Fruit fly (Drosophila melanogaster): Measurements from ENCODE around the gene side-VII.

side-VII gene

DNA sequence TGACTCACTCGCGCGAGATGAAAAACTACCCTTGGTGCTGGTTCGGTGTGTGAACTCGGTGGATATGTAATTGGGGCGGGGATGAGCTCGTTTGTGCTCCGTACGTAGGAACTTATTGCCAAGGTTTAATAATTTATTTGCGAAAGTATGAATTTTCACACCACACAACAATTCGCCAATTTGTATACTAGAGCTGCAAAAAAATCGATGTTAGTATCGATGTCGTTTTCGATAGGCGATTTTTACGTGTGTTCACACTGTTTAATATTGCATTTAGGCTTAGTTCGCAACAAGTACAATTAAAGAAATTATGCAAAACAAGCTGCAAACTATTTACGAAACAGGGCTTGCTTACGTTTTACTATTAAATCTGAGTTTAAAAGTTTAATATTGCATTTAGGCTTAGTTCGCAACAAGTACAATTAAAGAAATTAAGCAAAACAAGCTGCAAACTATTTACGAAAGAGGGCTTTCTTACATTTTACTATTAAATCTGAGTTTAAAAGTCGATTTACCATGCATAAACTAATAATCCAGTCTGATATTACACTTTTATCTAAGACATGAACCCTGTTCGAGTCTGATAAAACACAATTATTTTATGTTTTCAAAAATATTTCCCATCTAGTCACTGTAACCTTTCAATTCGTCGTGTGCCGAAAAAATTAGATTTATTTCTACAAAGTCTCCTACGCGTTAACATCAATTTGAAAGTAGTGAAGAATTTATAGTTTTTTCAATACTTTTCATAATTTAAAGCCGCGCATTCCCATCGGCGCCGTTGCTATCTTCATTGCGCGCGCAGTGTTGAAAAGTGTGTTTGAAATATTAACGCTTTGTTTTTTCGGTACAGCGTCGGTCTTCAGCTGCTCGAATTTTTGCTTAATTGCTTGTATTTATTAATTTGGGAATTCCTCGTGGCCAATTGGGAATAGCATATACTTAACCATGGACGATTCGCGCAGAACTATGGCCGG lies 23.5 kb upstream of the side-VII start, which contains the start of the genes Snap24 and CG8478:
Snap24 (minus strand) TSS at position 196 of the 977 bp plus-strand sequence.
CG8478 (plus strand) TSS at position 696 of the 977 bp plus-strand sequence.
- TF ChIP-seq CG9948 (tag; optimal IDR thresholded peaks at IDR 0.05) (peak; percentile 28), CG15710 (tag; optimal IDR thresholded peaks at IDR 0.05) (no peak), Snoo (tag; optimal IDR thresholded peaks at IDR 0.05) (peak; percentile 12)

- TF ChIP-seq D1 (tag; optimal IDR thresholded peaks at IDR 0.05), result no peak
- no peak for TF ChIP-seq CG12605 (GFP tag; IDR thresholded peaks at IDR 0.05)
- TF ChIP-seq EcR (GFP tag; optimal IDR thresholded peaks at IDR 0.05), result peak; percentile 64
- peak; percentile 35; the same call in 1 of the 3 replicates for TF ChIP-seq CG4496 (GFP tag; IDR thresholded peaks at IDR 0.05)
- no peak for TF ChIP-seq gl (tag; optimal IDR thresholded peaks at IDR 0.05)
- no peak for TF ChIP-seq CG8159 (tag; optimal IDR thresholded peaks at IDR 0.05)
- TF ChIP-seq rn (GFP tag; IDR thresholded peaks at IDR 0.05), result no peak
- no peak for TF ChIP-seq CG13204 (GFP tag; optimal IDR thresholded peaks at IDR 0.05)
- TF ChIP-seq CG17806 (tag; optimal IDR thresholded peaks at IDR 0.05), result peak; percentile 18
- peak; percentile 33 for TF ChIP-seq Snoo (tag; optimal IDR thresholded peaks at IDR 0.05)
- no peak for TF ChIP-seq CG34367 (tag; optimal IDR thresholded peaks at IDR 0.05)
- no peak for TF ChIP-seq Ets98B (GFP tag; IDR thresholded peaks at IDR 0.05)
Measured at dm6 chr3R:9759360-9760191, 19.8 kb upstream of the side-VII start, which contains the start of gene Mpi. Gene Mpi, plus strand, starts transcription at chr3R:9759622.

DNA sequence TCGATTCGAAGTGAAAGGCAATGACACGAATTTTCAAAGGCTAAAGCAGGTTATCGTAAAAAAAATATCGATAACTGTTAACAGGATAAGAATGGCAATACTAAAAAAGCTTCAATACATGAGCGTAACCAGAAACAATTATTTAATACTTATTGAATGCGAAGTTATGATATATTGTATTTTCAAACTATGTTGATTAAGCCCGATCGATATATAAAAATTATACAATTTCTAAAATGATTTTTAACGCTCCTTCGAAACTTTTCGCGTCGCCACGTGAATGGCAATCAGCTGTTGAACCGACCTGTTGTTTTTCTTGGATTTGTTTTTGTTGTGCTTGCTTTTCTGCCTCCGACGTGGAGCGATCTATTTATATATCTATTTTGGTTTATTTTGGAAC lies 16.4 kb upstream of the side-VII start, which contains the start of the genes Alg12 and Rpt3R:
Alg12 (plus strand) TSS at position 305 of the 400 bp plus-strand sequence.
Rpt3R (minus strand) TSS at position 324 of the 400 bp plus-strand sequence.
- TF ChIP-seq EcR (GFP tag; optimal IDR thresholded peaks at IDR 0.05), result peak; percentile 54
- TF ChIP-seq CG10348 (GFP tag; IDR thresholded peaks at IDR 0.05), result no peak

dm6 chr3R:9754487-9754886 lies 14.7 kb upstream of the side-VII start, which contains the start of gene Tti1:
Gene Tti1, minus strand, starts transcription at chr3R:9754686.
- TF ChIP-seq Pif1B (GFP tag; optimal IDR thresholded peaks at IDR 0.05), result no peak
- no peak for TF ChIP-seq CG10348 (GFP tag; IDR thresholded peaks at IDR 0.05)
- TF ChIP-seq Ets98B (GFP tag; IDR thresholded peaks at IDR 0.05), result no peak
- TF ChIP-seq CG15710 (tag; optimal IDR thresholded peaks at IDR 0.05), result no peak
- no peak for TF ChIP-seq CG14655 (GFP tag; optimal IDR thresholded peaks at IDR 0.05)
- no peak for TF ChIP-seq CG34367 (tag; optimal IDR thresholded peaks at IDR 0.05)
- no peak for TF ChIP-seq fd96Ca (GFP tag; IDR thresholded peaks at IDR 0.05)
- TF ChIP-seq CG12605 (GFP tag; IDR thresholded peaks at IDR 0.05), result no peak
- TF ChIP-seq Snoo (tag; optimal IDR thresholded peaks at IDR 0.05), result no peak
- no peak for TF ChIP-seq CG17806 (tag; optimal IDR thresholded peaks at IDR 0.05)
- TF ChIP-seq gl (tag; optimal IDR thresholded peaks at IDR 0.05), result no peak
- TF ChIP-seq CG8301 (tag; optimal IDR thresholded peaks at IDR 0.05), result no peak
- TF ChIP-seq CG32121 (GFP tag; IDR thresholded peaks at IDR 0.05), result no peak
- TF ChIP-seq CG8159 (tag; optimal IDR thresholded peaks at IDR 0.05), result no peak
- no peak for TF ChIP-seq rn (GFP tag; IDR thresholded peaks at IDR 0.05)
- TF ChIP-seq CG4496 (GFP tag; IDR thresholded peaks at IDR 0.05), result no peak
- no peak for TF ChIP-seq EcR (GFP tag; optimal IDR thresholded peaks at IDR 0.05)
- no peak for TF ChIP-seq Pif1A (GFP tag; optimal IDR thresholded peaks at IDR 0.05)
- TF ChIP-seq CG13204 (GFP tag; optimal IDR thresholded peaks at IDR 0.05), result no peak
- TF ChIP-seq CG9948 (tag; optimal IDR thresholded peaks at IDR 0.05), result no peak

- no peak for TF ChIP-seq Pif1A (GFP tag; optimal IDR thresholded peaks at IDR 0.05)
- no peak for TF ChIP-seq CG8301 (tag; optimal IDR thresholded peaks at IDR 0.05)
- TF ChIP-seq CG8159 (tag; optimal IDR thresholded peaks at IDR 0.05), result no peak
- no peak for TF ChIP-seq EcR (GFP tag; optimal IDR thresholded peaks at IDR 0.05)
- no peak for TF ChIP-seq gl (tag; optimal IDR thresholded peaks at IDR 0.05)
- no peak for TF ChIP-seq CG32121 (GFP tag; IDR thresholded peaks at IDR 0.05)
- no peak for TF ChIP-seq rn (GFP tag; IDR thresholded peaks at IDR 0.05)
- TF ChIP-seq CG14655 (GFP tag; optimal IDR thresholded peaks at IDR 0.05), result no peak
- TF ChIP-seq CG4496 (GFP tag; IDR thresholded peaks at IDR 0.05), result no peak
- TF ChIP-seq Pif1B (GFP tag; optimal IDR thresholded peaks at IDR 0.05), result no peak
- TF ChIP-seq CG10348 (GFP tag; IDR thresholded peaks at IDR 0.05), result no peak
- TF ChIP-seq CG15710 (tag; optimal IDR thresholded peaks at IDR 0.05), result no peak
- no peak for TF ChIP-seq CG17806 (tag; optimal IDR thresholded peaks at IDR 0.05)
- no peak for TF ChIP-seq D1 (tag; optimal IDR thresholded peaks at IDR 0.05)
- no peak for TF ChIP-seq CG13204 (GFP tag; optimal IDR thresholded peaks at IDR 0.05)
- no peak for TF ChIP-seq Snoo (tag; optimal IDR thresholded peaks at IDR 0.05)
- TF ChIP-seq fd96Ca (GFP tag; IDR thresholded peaks at IDR 0.05), result no peak
- TF ChIP-seq CG9948 (tag; optimal IDR thresholded peaks at IDR 0.05), result no peak
- no peak for TF ChIP-seq CG34367 (tag; optimal IDR thresholded peaks at IDR 0.05)
- no peak for TF ChIP-seq Ets98B (GFP tag; IDR thresholded peaks at IDR 0.05)
Measured at dm6 chr3R:9747900-9748663, 8.3 kb upstream of the side-VII start.

All from whole organism, pupa.